Fruit fly (Drosophila melanogaster) whole organism: ENCODE results near the gene CG43844.

ENCODE experiments used
- CG8478 ChIP-seq: fragments of >200 bp; optimal IDR thresholded peaks from 2 replicates; lab custom pipeline; 2018; ENCODE audit warnings: inconsistent platforms
- Dll ChIP-seq: fragments of >200 bp; optimal IDR thresholded peaks from 2 replicates; lab custom pipeline; 2017

dm6 chr3R:21920495-21920894 is 31.2 kb downstream of the CG43844 start:
- TF ChIP-seq Dll (lab: Kevin White, UChicago) (no peak), CG8478 (lab: Kevin White, UChicago) (no peak)
